Fruit fly (Drosophila melanogaster) whole organism, embryonic: ENCODE measurements around the gene Rbf2.

Experiments used
- Ada2b ChIP-seq: fragments of 200-800 bp; sonication (Bioruptor generic); IDR thresholded peaks from 2 replicates; pipeline ENCODE4 v1.3.6; 2022; ENCODE audit warnings: missing biosample characterization, missing genetic modification characterization
- B-H1 ChIP-seq: fragments of 200-800 bp; sonication (Bioruptor generic); IDR thresholded peaks from 3 replicates; pipeline ENCODE4 v1.3.6; 2022; ENCODE audit warnings: missing biosample characterization, missing genetic modification characterization
- Bgb ChIP-seq: fragments of 200-800 bp; sonication (Bioruptor generic); IDR thresholded peaks from 2 replicates; pipeline ENCODE4 v1.3.6; 2022; ENCODE audit warnings: missing biosample characterization, missing genetic modification characterization; ENCODE audit not compliant: partially characterized antibody
- CG11085 ChIP-seq: fragments of 200-800 bp; sonication (Bioruptor generic); IDR thresholded peaks from 2 replicates; pipeline ENCODE4 v1.3.6; 2022; ENCODE audit warnings: missing biosample characterization, missing genetic modification characterization
- CG11398 ChIP-seq: fragments of 200-800 bp; sonication (Bioruptor generic); optimal IDR thresholded peaks from 2 replicates; lab custom pipeline; 2016; ENCODE audit warnings: missing biosample characterization, missing genetic modification characterization
- CG13894 ChIP-seq: fragments of 200-800 bp; sonication (Bioruptor generic); optimal IDR thresholded peaks from 3 replicates; lab custom pipeline; 2018; ENCODE audit warnings: missing biosample characterization, mild to moderate bottlenecking, missing genetic modification characterization, moderate library complexity
- CG14860 ChIP-seq: fragments of 200-800 bp; sonication (Bioruptor generic); IDR thresholded peaks from 3 replicates; pipeline ENCODE4 v1.3.6; 2022; ENCODE audit warnings: missing biosample characterization, missing genetic modification characterization; ENCODE audit not compliant: partially characterized antibody
- CG1529 ChIP-seq: fragments of 200-800 bp; sonication (Bioruptor generic); optimal IDR thresholded peaks from 3 replicates; lab custom pipeline; 2018; ENCODE audit warnings: missing biosample characterization, missing genetic modification characterization
- CG15514 ChIP-seq: fragments of 200-800 bp; sonication (Bioruptor generic); optimal IDR thresholded peaks from 3 replicates; lab custom pipeline; 2017; ENCODE audit warnings: missing biosample characterization, missing genetic modification characterization, mild to moderate bottlenecking, moderate library complexity, missing genetic modification reagents
- CG17186 ChIP-seq: fragments of 200-800 bp; sonication (Bioruptor generic); optimal IDR thresholded peaks from 3 replicates; lab custom pipeline; 2017; ENCODE audit warnings: missing biosample characterization, missing genetic modification reagents, missing genetic modification characterization
- CG17568 ChIP-seq: fragments of 200-800 bp; sonication (Bioruptor generic); optimal IDR thresholded peaks from 2 replicates; lab custom pipeline; 2018; ENCODE audit warnings: missing biosample characterization, mild to moderate bottlenecking, missing genetic modification characterization, moderate library complexity
- CG18262 ChIP-seq: fragments of 200-800 bp; optimal IDR thresholded peaks from 3 replicates; lab custom pipeline; 2019; ENCODE audit warnings: missing biosample characterization, mild to moderate bottlenecking, missing genetic modification characterization, moderate library complexity
- CG2202 ChIP-seq: fragments of 200-800 bp; sonication (Bioruptor generic); optimal IDR thresholded peaks from 2 replicates; lab custom pipeline; 2018; ENCODE audit warnings: missing biosample characterization, mild to moderate bottlenecking, missing genetic modification characterization
- CG4282 ChIP-seq: fragments of 200-800 bp; sonication (Bioruptor generic); optimal IDR thresholded peaks from 2 replicates; lab custom pipeline; 2016; ENCODE audit warnings: missing biosample characterization, missing genetic modification characterization
- CG4328 ChIP-seq: fragments of 200-800 bp; sonication (Bioruptor generic); optimal IDR thresholded peaks from 3 replicates; lab custom pipeline; 2017; ENCODE audit warnings: missing biosample characterization, missing genetic modification reagents, missing genetic modification characterization
- CG43689 ChIP-seq: fragments of 200-800 bp; sonication (Bioruptor generic); IDR thresholded peaks from 2 replicates; pipeline ENCODE4 v1.3.6; 2022; ENCODE audit warnings: missing biosample characterization, missing genetic modification characterization
- CG6272 ChIP-seq: fragments of 200-800 bp; sonication (Bioruptor generic); IDR thresholded peaks from 2 replicates; pipeline ENCODE4 v1.3.6; 2022; ENCODE audit warnings: missing biosample characterization, missing genetic modification characterization
- CG7357 ChIP-seq: fragments of 200-800 bp; sonication (Bioruptor generic); IDR thresholded peaks from 3 replicates; pipeline ENCODE4 v1.3.6; 2022; ENCODE audit warnings: missing biosample characterization, missing genetic modification characterization
- E2f2 ChIP-seq: fragments of 200-800 bp; sonication (Bioruptor generic); IDR thresholded peaks from 2 replicates; pipeline ENCODE4 v1.3.6; 2022; ENCODE audit warnings: missing biosample characterization, missing genetic modification characterization
- Ets97D ChIP-seq: fragments of 200-800 bp; sonication (Bioruptor generic); optimal IDR thresholded peaks from 3 replicates; lab custom pipeline; 2016; ENCODE audit warnings: missing biosample characterization, missing genetic modification characterization
- HmgZ ChIP-seq: fragments of 200-800 bp; sonication (Bioruptor generic); optimal IDR thresholded peaks from 2 replicates; lab custom pipeline; 2018; ENCODE audit warnings: missing biosample characterization, mild to moderate bottlenecking, missing genetic modification characterization
- Max ChIP-seq: fragments of 200-800 bp; sonication (Bioruptor generic); optimal IDR thresholded peaks from 2 replicates; lab custom pipeline; 2016; ENCODE audit warnings: missing biosample characterization, mild to moderate bottlenecking, missing genetic modification characterization
- Meics ChIP-seq: fragments of 200-800 bp; sonication (Bioruptor generic); optimal IDR thresholded peaks from 2 replicates; lab custom pipeline; 2017; ENCODE audit warnings: missing biosample characterization, mild to moderate bottlenecking, missing genetic modification characterization
- NK7.1 ChIP-seq: fragments of 200-800 bp; sonication (Bioruptor generic); optimal IDR thresholded peaks from 3 replicates; lab custom pipeline; 2016; ENCODE audit warnings: missing biosample characterization, missing genetic modification characterization
- Nf-YA ChIP-seq: fragments of 200-800 bp; sonication (Bioruptor generic); IDR thresholded peaks from 2 replicates; pipeline ENCODE4 v1.3.6; 2022; ENCODE audit warnings: missing biosample characterization, missing genetic modification characterization
- Stat92E ChIP-seq, 3 experiments: fragments of >200 bp in 2 of 3; fragments of 200-800 bp in 1 of 3; sonication (Bioruptor generic) in 1 of 3; optimal IDR thresholded peaks; 2 replicates each; lab custom pipeline; 2017 to 2019; ENCODE audit warnings: missing biosample characterization in 3 of 3, missing genetic modification characterization in 3 of 3, mild to moderate bottlenecking in 1 of 3, moderate library complexity in 1 of 3
- Xrp1 ChIP-seq: fragments of 200-800 bp; sonication (Bioruptor generic); IDR thresholded peaks from 2 replicates; pipeline ENCODE4 v1.3.6; 2022; ENCODE audit warnings: missing biosample characterization, missing genetic modification characterization
- YL-1 ChIP-seq: fragments of 200-800 bp; sonication (Bioruptor generic); optimal IDR thresholded peaks from 3 replicates; lab custom pipeline; 2017; ENCODE audit warnings: missing biosample characterization, mild to moderate bottlenecking, missing genetic modification characterization
- ac ChIP-seq: fragments of 200-800 bp; sonication (Bioruptor generic); optimal IDR thresholded peaks from 3 replicates; lab custom pipeline; 2017; ENCODE audit warnings: missing biosample characterization, mild to moderate bottlenecking, missing genetic modification characterization
- amos ChIP-seq: fragments of 200-800 bp; sonication (Bioruptor generic); IDR thresholded peaks from 2 replicates; pipeline ENCODE4 v1.3.6; 2022; ENCODE audit warnings: missing biosample characterization, missing genetic modification characterization; ENCODE audit not compliant: partially characterized antibody
- chm ChIP-seq: fragments of 200-800 bp; sonication (Bioruptor generic); IDR thresholded peaks from 2 replicates; pipeline ENCODE4 v1.3.6; 2022; ENCODE audit warnings: missing biosample characterization, missing genetic modification characterization
- chn ChIP-seq: fragments of 200-800 bp; sonication (Bioruptor generic); optimal IDR thresholded peaks from 2 replicates; lab custom pipeline; 2016; ENCODE audit warnings: missing biosample characterization, missing genetic modification characterization
- ci ChIP-seq: fragments of 200-800 bp; sonication (Bioruptor generic); IDR thresholded peaks from 3 replicates; pipeline ENCODE4 v1.3.6; 2022; ENCODE audit warnings: missing biosample characterization, missing genetic modification characterization
- cwo ChIP-seq: fragments of 200-800 bp; sonication (Bioruptor generic); optimal IDR thresholded peaks from 3 replicates; lab custom pipeline; 2017; ENCODE audit warnings: missing biosample characterization, missing genetic modification characterization, mild to moderate bottlenecking, moderate library complexity, missing genetic modification reagents
- dm ChIP-seq: fragments of 200-800 bp; sonication (Bioruptor generic); optimal IDR thresholded peaks from 3 replicates; lab custom pipeline; 2016; ENCODE audit warnings: missing biosample characterization, missing genetic modification characterization
- dmrt11E ChIP-seq: fragments of 200-800 bp; sonication (Bioruptor generic); optimal IDR thresholded peaks from 3 replicates; lab custom pipeline; 2018; ENCODE audit warnings: missing biosample characterization, mild to moderate bottlenecking, missing genetic modification characterization, moderate library complexity
- dpn ChIP-seq, 2 experiments: fragments of 200-800 bp; sonication (Bioruptor generic); optimal IDR thresholded peaks; 3 replicates each; lab custom pipeline; 2016; ENCODE audit warnings: missing biosample characterization in 2 of 2, missing genetic modification characterization in 2 of 2
- gsb ChIP-seq: fragments of 200-800 bp; sonication (Bioruptor generic); IDR thresholded peaks from 2 replicates; pipeline ENCODE4 v1.3.6; 2022; ENCODE audit warnings: missing biosample characterization, missing genetic modification characterization
- ind ChIP-seq: fragments of 200-800 bp; sonication (Bioruptor generic); optimal IDR thresholded peaks from 3 replicates; lab custom pipeline; 2016; ENCODE audit warnings: missing biosample characterization, missing genetic modification characterization
- mld ChIP-seq: fragments of 200-800 bp; sonication (Bioruptor generic); IDR thresholded peaks from 3 replicates; pipeline ENCODE4 v1.3.6; 2022; ENCODE audit warnings: missing biosample characterization, missing genetic modification characterization; ENCODE audit not compliant: partially characterized antibody
- nom ChIP-seq: fragments of 200-800 bp; sonication (Bioruptor generic); optimal IDR thresholded peaks from 2 replicates; lab custom pipeline; 2017; ENCODE audit warnings: missing biosample characterization, missing genetic modification characterization, mild to moderate bottlenecking, moderate library complexity, missing genetic modification reagents
- oc ChIP-seq: fragments of 200-800 bp; sonication (Bioruptor generic); optimal IDR thresholded peaks from 2 replicates; lab custom pipeline; 2018; ENCODE audit warnings: missing biosample characterization, mild to moderate bottlenecking, missing genetic modification characterization, moderate library complexity
- onecut ChIP-seq: fragments of 200-800 bp; sonication (Bioruptor generic); IDR thresholded peaks from 2 replicates; pipeline ENCODE4 v1.3.6; 2022; ENCODE audit warnings: missing biosample characterization, missing genetic modification characterization
- rib ChIP-seq: fragments of 200-800 bp; sonication (Bioruptor generic); IDR thresholded peaks from 2 replicates; pipeline ENCODE4 v1.3.6; 2022; ENCODE audit warnings: missing biosample characterization, missing genetic modification characterization
- salm ChIP-seq: fragments of 200-800 bp; sonication (Bioruptor generic); optimal IDR thresholded peaks from 2 replicates; lab custom pipeline; 2018; ENCODE audit warnings: missing biosample characterization, mild to moderate bottlenecking, missing genetic modification characterization
- stwl ChIP-seq: fragments of 200-800 bp; sonication (Bioruptor generic); optimal IDR thresholded peaks from 3 replicates; lab custom pipeline; 2018; ENCODE audit warnings: missing biosample characterization, mild to moderate bottlenecking, missing genetic modification characterization, moderate library complexity
- sug ChIP-seq: fragments of 200-800 bp; optimal IDR thresholded peaks from 2 replicates; lab custom pipeline; 2019; ENCODE audit warnings: missing biosample characterization, mild to moderate bottlenecking, missing genetic modification characterization, moderate library complexity
- tap ChIP-seq: fragments of 200-800 bp; optimal IDR thresholded peaks from 3 replicates; lab custom pipeline; 2019; ENCODE audit warnings: missing biosample characterization, mild to moderate bottlenecking, missing genetic modification characterization, moderate library complexity
- unc-4 ChIP-seq: fragments of 200-800 bp; sonication (Bioruptor generic); IDR thresholded peaks from 2 replicates; pipeline ENCODE4 v1.3.6; 2022; ENCODE audit warnings: missing biosample characterization, missing genetic modification characterization; ENCODE audit not compliant: partially characterized antibody
- z ChIP-seq: fragments of 200-800 bp; sonication (Bioruptor generic); IDR thresholded peaks from 3 replicates; pipeline ENCODE4 v1.3.6; 2022; ENCODE audit warnings: missing biosample characterization, missing genetic modification characterization
- zf30C ChIP-seq: fragments of 200-800 bp; sonication (Bioruptor generic); optimal IDR thresholded peaks from 3 replicates; lab custom pipeline; 2018; ENCODE audit warnings: missing biosample characterization, mild to moderate bottlenecking, missing genetic modification characterization

The Rbf2 gene

DNA sequence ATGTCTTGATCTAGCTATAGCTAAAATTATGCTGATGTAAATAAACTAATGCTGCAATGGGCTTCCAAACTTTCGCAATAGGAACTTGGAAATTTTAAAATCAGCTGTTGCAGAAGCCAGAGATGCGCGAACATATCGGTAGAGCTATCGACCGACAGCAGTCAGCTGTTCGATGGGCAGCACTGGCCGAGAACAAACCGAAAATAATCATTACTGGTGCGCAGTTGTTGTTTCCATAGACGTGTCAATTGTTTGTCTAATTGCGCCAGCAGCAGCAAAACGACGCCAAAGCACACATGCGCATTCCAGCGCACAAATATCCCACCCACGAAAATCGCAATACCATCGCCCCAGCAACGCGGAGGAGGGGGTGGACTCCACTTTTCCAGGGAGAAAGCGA, 30.3 kb upstream of the Rbf2 start, which contains the start of gene Sap47 (continued):
- TF ChIP-seq CG2202 (tag; lab: Kevin White, UChicago) (no peak), ind (GFP tag; lab: Kevin White, UChicago) (no peak), rib (GFP tag; lab: Robert Waterston, UW) (0 out of 2 replicates have a peak, but pooled peaks have one; percentile 21), NK7.1 (GFP tag; lab: Kevin White, UChicago) (no peak), tap (no peak), Max (GFP tag; lab: Kevin White, UChicago) (no peak), E2f2 (GFP tag; lab: Robert Waterston, UW) (peak; percentile 71), Bgb (GFP tag; lab: Robert Waterston, UW) (peak; percentile 91), CG4282 (GFP tag; lab: Kevin White, UChicago) (no peak), z (GFP tag; lab: Robert Waterston, UW) (no peak), stwl (tag; lab: Kevin White, UChicago) (peak; percentile 40), chm (GFP tag; lab: Robert Waterston, UW) (no peak; the same call in 1 of the 2 replicates), oc (tag; lab: Kevin White, UChicago) (no peak), Ada2b (no peak), nom (GFP tag; lab: Kevin White, UChicago) (no peak), CG11085 (GFP tag; lab: Robert Waterston, UW) (no peak), CG6272 (GFP tag; lab: Robert Waterston, UW) (no peak), salm (no peak), Stat92E (GFP tag; optimal IDR thresholded peaks at IDR 0.05; lab: Kevin White, UChicago) (no peak), ac (GFP tag; lab: Kevin White, UChicago) (no peak), CG17186 (GFP tag; lab: Kevin White, UChicago) (peak; percentile 64), CG15514 (GFP tag; lab: Kevin White, UChicago) (peak; percentile 48), Nf-YA (GFP tag; lab: Robert Waterston, UW) (no peak), cwo (GFP tag; lab: Kevin White, UChicago) (no peak), onecut (peak; percentile 80), dmrt11E (tag; lab: Kevin White, UChicago) (no peak), CG17568 (GFP tag; lab: Kevin White, UChicago) (no peak), CG13894 (tag; lab: Kevin White, UChicago) (peak; percentile 23), gsb (GFP tag; lab: Robert Waterston, UW) (peak; percentile 42; the same call in 1 of the 2 replicates), CG11398 (no peak), ci (GFP tag; lab: Robert Waterston, UW) (no peak; the same call in 2 of the 3 replicates), YL-1 (peak; percentile 59), amos (GFP tag; lab: Robert Waterston, UW) (peak; percentile 88), CG1529 (GFP tag; lab: Kevin White, UChicago) (no peak), mld (GFP tag; lab: Robert Waterston, UW) (0 out of 3 replicates have a peak, but pooled peaks have one; percentile 64), chn (GFP tag; lab: Kevin White, UChicago) (no peak), CG7357 (GFP tag; lab: Robert Waterston, UW) (no peak), HmgZ (tag; lab: Kevin White, UChicago) (peak; percentile 58), dm (GFP tag; lab: Kevin White, UChicago) (no peak), Xrp1 (no peak; the same call in 1 of the 2 replicates), sug (tag; lab: Kevin White, UChicago) (peak; percentile 31), unc-4 (GFP tag; lab: Robert Waterston, UW) (peak; percentile 84), CG14860 (peak; percentile 74), dpn (GFP tag; optimal IDR thresholded peaks at IDR 0.05; lab: Kevin White, UChicago) (peak in 1 of 2 experiments; percentile 1), CG43689 (GFP tag; lab: Robert Waterston, UW) (no peak), B-H1 (GFP tag; lab: Robert Waterston, UW) (no peak), CG18262 (tag; lab: Kevin White, UChicago) (no peak), Ets97D (GFP tag; lab: Kevin White, UChicago) (no peak), Meics (GFP tag; lab: Kevin White, UChicago) (no peak), CG4328 (no peak), zf30C (GFP tag; lab: Kevin White, UChicago) (no peak)
